Fruit fly (Drosophila melanogaster) whole organism, prepupa: Measurements from ENCODE around the gene Spn.

Source experiments
- CG11902 ChIP-seq: fragments of 200-800 bp; sonication (Bioruptor generic); optimal IDR thresholded peaks from 3 replicates; lab custom pipeline; 2016; ENCODE audit warnings: missing biosample characterization, missing genetic modification characterization
- CG15336 ChIP-seq: fragments of 200-800 bp; sonication (Bioruptor generic); IDR thresholded peaks from 2 replicates; pipeline ENCODE4 v1.3.6; 2022; ENCODE audit warnings: missing biosample characterization, missing genetic modification characterization
- CG6808 ChIP-seq: fragments of 200-800 bp; sonication (Bioruptor generic); optimal IDR thresholded peaks from 3 replicates; lab custom pipeline; 2017; ENCODE audit warnings: missing biosample characterization, missing genetic modification characterization, mild to moderate bottlenecking, moderate library complexity, missing genetic modification reagents
- CG6854 ChIP-seq: fragments of 200-800 bp; sonication (Bioruptor generic); optimal IDR thresholded peaks from 2 replicates; lab custom pipeline; 2017; ENCODE audit warnings: missing biosample characterization, mild to moderate bottlenecking, missing genetic modification characterization
- Eip78C ChIP-seq: fragments of 200-800 bp; sonication (Bioruptor generic); peaks from one replicate; lab custom pipeline; 2016; ENCODE audit warnings: missing biosample characterization, missing genetic modification characterization
- Lpt ChIP-seq: fragments of 200-800 bp; sonication (Bioruptor generic); optimal IDR thresholded peaks from 3 replicates; lab custom pipeline; 2016; ENCODE audit warnings: missing biosample characterization, missing genetic modification characterization
- Sox102F ChIP-seq: fragments of 200-800 bp; sonication (Bioruptor generic); optimal IDR thresholded peaks from 2 replicates; lab custom pipeline; 2016; ENCODE audit warnings: missing biosample characterization, mild to moderate bottlenecking, missing genetic modification characterization
- pdm3 ChIP-seq: fragments of 200-800 bp; sonication (Bioruptor generic); optimal IDR thresholded peaks from 3 replicates; lab custom pipeline; 2016; ENCODE audit warnings: missing biosample characterization, missing genetic modification characterization
- ss ChIP-seq, 2 experiments: fragments of 200-800 bp; sonication (Bioruptor generic); optimal IDR thresholded peaks; 2 replicates in 1 of 2; 3 replicates in 1 of 2; lab custom pipeline; 2017 to 2018; ENCODE audit warnings: mild to moderate bottlenecking in 2 of 2, missing biosample characterization in 2 of 2, missing genetic modification characterization in 2 of 2, moderate library complexity in 1 of 2
- vri ChIP-seq: fragments of 200-800 bp; sonication (Bioruptor generic); optimal IDR thresholded peaks from 3 replicates; lab custom pipeline; 2016; ENCODE audit warnings: missing biosample characterization, mild to moderate bottlenecking, missing genetic modification characterization

DNA sequence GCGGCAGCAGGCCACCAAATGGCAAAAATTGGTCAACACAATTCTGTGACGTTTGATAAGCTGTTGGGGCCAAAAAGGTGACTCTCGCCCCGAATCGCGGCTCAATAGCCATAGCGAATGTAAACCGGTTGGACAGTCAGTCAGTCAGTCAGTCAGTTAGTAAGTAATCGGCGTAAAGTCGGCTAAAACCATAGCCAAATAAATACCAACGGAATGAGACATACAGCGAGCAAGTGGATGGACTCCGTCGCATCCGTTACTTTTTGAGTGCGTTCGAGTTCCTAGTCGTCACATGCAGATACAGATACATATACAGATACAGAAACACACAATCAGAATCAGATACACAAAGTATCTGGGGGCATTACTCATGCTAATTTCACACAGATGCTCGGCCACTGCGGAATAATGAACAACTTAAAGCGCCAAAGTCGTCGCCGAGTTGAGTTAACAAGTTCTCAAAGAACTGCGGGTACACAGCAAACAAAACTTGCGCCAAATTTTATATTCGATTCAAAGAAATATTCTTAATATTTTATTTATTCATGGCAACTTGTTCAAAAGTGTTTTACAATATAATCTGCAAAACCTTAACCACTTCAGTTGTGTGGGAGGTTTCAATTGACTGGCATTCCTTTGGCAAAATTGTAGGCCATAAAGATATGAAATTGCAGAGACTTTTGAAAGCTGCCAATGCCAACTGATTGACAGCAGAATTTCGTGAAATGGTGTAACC is 23.2 kb upstream of the Spn start:
- no peak for TF ChIP-seq CG6854
- peak; percentile 6 for TF ChIP-seq vri (GFP tag; lab: Kevin White, UChicago)
- TF ChIP-seq Eip78C (GFP tag; lab: Kevin White, UChicago): peak; percentile 83
- TF ChIP-seq CG15336 (GFP tag; lab: Robert Waterston, UW): no peak
- no peak for TF ChIP-seq Lpt (GFP tag; lab: Kevin White, UChicago)
- no peak for TF ChIP-seq CG11902 (GFP tag; lab: Kevin White, UChicago)
- TF ChIP-seq ss (GFP tag; optimal IDR thresholded peaks at IDR 0.05; lab: Kevin White, UChicago): no peak
- peak; percentile 7 for TF ChIP-seq Sox102F
- peak; percentile 24 for TF ChIP-seq pdm3
- no peak for TF ChIP-seq CG6808
